Worm (Caenorhabditis elegans) whole organism, L1 larva: Measurements from ENCODE around the gene ttll-12.

ENCODE experiments used
- C04F5.9 ChIP-seq: sonication (generic microtip); optimal IDR thresholded peaks from 2 replicates; lab custom pipeline; 2016; ENCODE audit warnings: missing genetic modification characterization, missing compliant biosample characterization
- ama-1 ChIP-seq: fragments of 150-350 bp; optimal IDR thresholded peaks from 2 replicates; lab custom pipeline; 2014
- dpl-1 ChIP-seq, 3 experiments: fragments of 150-350 bp in 2 of 3; sonication (generic microtip) in 1 of 3; optimal IDR thresholded peaks; 2 replicates each; lab custom pipeline; 2014 to 2017; ENCODE audit warnings: missing biosample characterization in 3 of 3, missing genetic modification characterization in 3 of 3, missing genetic modification reagents in 3 of 3
- efl-1 ChIP-seq, 4 experiments: fragments of 150-350 bp; optimal IDR thresholded peaks in 3 of 4; peaks in 1 of 4; 1 replicate in 1 of 4; 2 replicates in 3 of 4; lab custom pipeline; 2014; ENCODE audit warnings: missing biosample characterization in 2 of 4, missing genetic modification characterization in 2 of 4, missing genetic modification reagents in 2 of 4
- egl-27 ChIP-seq, 2 experiments: fragments of 150-350 bp in 1 of 2; sonication (generic microtip); optimal IDR thresholded peaks; 3 replicates each; lab custom pipeline; 2017 to 2018; ENCODE audit warnings: missing biosample characterization in 2 of 2, missing genetic modification characterization in 2 of 2, missing genetic modification reagents in 2 of 2
- elt-2 ChIP-seq: sonication (generic microtip); optimal IDR thresholded peaks from 2 replicates; lab custom pipeline; 2016; ENCODE audit warnings: missing genetic modification characterization, mild to moderate bottlenecking, inconsistent platforms, missing compliant biosample characterization, missing genetic modification reagents
- grh-1 ChIP-seq: fragments of 200-800 bp; sonication (Bioruptor generic); IDR thresholded peaks from 2 replicates; pipeline ENCODE4 v1.3.6; 2022; ENCODE audit warnings: missing genetic modification reagents, missing genetic modification characterization, missing compliant biosample characterization
- hpl-2 ChIP-seq: fragments of 150-350 bp; optimal IDR thresholded peaks from 2 replicates; lab custom pipeline; 2014; ENCODE audit warnings: missing biosample characterization, missing genetic modification reagents, missing genetic modification characterization
- irx-1 ChIP-seq: sonication (generic microtip); optimal IDR thresholded peaks from 2 replicates; lab custom pipeline; 2016; ENCODE audit warnings: missing genetic modification characterization, missing compliant biosample characterization
- isw-1 ChIP-seq: fragments of 200-800 bp; sonication (Bioruptor generic); IDR thresholded peaks from 2 replicates; pipeline ENCODE4 v1.3.6; 2022; ENCODE audit warnings: missing genetic modification characterization, missing compliant biosample characterization
- lir-3 ChIP-seq: sonication (generic microtip); optimal IDR thresholded peaks from 2 replicates; lab custom pipeline; 2016; ENCODE audit warnings: mild to moderate bottlenecking, missing genetic modification characterization, moderate library complexity, missing compliant biosample characterization; ENCODE audit not compliant: poor library complexity
- mdl-1 ChIP-seq, 2 experiments: fragments of 150-350 bp; optimal IDR thresholded peaks; 2 replicates each; lab custom pipeline; 2014 to 2017; ENCODE audit warnings: missing biosample characterization in 2 of 2, missing genetic modification characterization in 2 of 2, inconsistent platforms in 1 of 2
- nhr-11 ChIP-seq: fragments of 150-350 bp; optimal IDR thresholded peaks from 2 replicates; lab custom pipeline; 2014; ENCODE audit warnings: missing biosample characterization, missing genetic modification characterization
- nhr-84 ChIP-seq: sonication (generic microtip); optimal IDR thresholded peaks from 2 replicates; lab custom pipeline; 2017; ENCODE audit warnings: missing biosample characterization, missing genetic modification characterization
- snu-23 ChIP-seq: sonication (generic microtip); optimal IDR thresholded peaks from 2 replicates; lab custom pipeline; 2016; ENCODE audit warnings: missing genetic modification characterization, missing compliant biosample characterization
- sptf-1 ChIP-seq: fragments of 150-350 bp; optimal IDR thresholded peaks from 2 replicates; lab custom pipeline; 2014; ENCODE audit warnings: missing biosample characterization, missing genetic modification characterization
- swsn-7 ChIP-seq: sonication (generic microtip); optimal IDR thresholded peaks from 2 replicates; lab custom pipeline; 2016; ENCODE audit warnings: missing genetic modification characterization, missing compliant biosample characterization
- tbx-2 ChIP-seq: sonication (generic microtip); optimal IDR thresholded peaks from 2 replicates; lab custom pipeline; 2016; ENCODE audit warnings: missing genetic modification characterization, missing compliant biosample characterization
- unc-30 ChIP-seq: sonication (generic microtip); optimal IDR thresholded peaks from 2 replicates; lab custom pipeline; 2017; ENCODE audit warnings: missing biosample characterization, missing genetic modification characterization
- unc-86 ChIP-seq: sonication (generic microtip); optimal IDR thresholded peaks from 2 replicates; lab custom pipeline; 2016; ENCODE audit warnings: missing genetic modification characterization, missing compliant biosample characterization

Gene ttll-12

DNA sequence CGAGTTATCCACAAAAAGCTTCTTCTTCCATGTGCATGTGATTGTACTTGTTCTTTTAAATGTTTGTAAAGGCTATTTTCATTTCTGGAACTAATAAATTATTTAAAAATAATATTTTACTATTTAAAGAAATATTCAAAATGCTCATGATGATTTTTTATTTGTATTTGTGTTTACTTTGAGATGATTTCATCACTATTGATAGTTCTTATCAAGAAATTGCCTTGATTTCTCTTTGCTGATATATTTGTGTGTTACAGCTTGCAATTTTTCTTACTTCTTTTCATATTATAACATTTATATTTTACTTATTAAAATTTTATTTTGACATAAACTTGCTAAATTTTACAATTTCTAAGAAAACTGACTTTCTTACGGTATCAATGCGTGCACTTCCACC is 39.4 kb downstream of the ttll-12 start:
- TF ChIP-seq lir-3 = no peak
- peak; percentile 20 for TF ChIP-seq elt-2 (tag; lab: Kevin White, UChicago)

- TF ChIP-seq isw-1 (GFP tag; lab: Robert Waterston, UW) (no peak), elt-2 (tag; lab: Kevin White, UChicago) (no peak), dpl-1 (GFP tag; optimal IDR thresholded peaks at IDR 0.05; lab: Kevin White, UChicago) (no peak), egl-27 (tag; optimal IDR thresholded peaks at IDR 0.05; lab: Kevin White, UChicago) (no peak), C04F5.9 (tag; lab: Kevin White, UChicago) (no peak), unc-30 (no peak), tbx-2 (tag; lab: Kevin White, UChicago) (no peak), nhr-11 (tag; lab: Kevin White, UChicago) (no peak), grh-1 (GFP tag; lab: Robert Waterston, UW) (no peak)
These were observed 41.0 kb downstream of the ttll-12 start, which contains the start of gene srh-48 for ce11 chrII:9379796-9380195. Gene srh-48, plus strand, starts transcription at chrII:9380096.

- TF ChIP-seq nhr-84 (tag; lab: Kevin White, UChicago) (no peak), hpl-2 (GFP tag; lab: Kevin White, UChicago) (no peak), unc-86 (no peak), irx-1 (tag; lab: Kevin White, UChicago) (no peak), mdl-1 (tag; optimal IDR thresholded peaks at IDR 0.05; lab: Kevin White, UChicago) (no peak), snu-23 (GFP tag; lab: Kevin White, UChicago) (no peak), sptf-1 (tag; lab: Kevin White, UChicago) (no peak), efl-1 (optimal IDR thresholded peaks at IDR 0.05; lab: Kevin White, UChicago) (no peak), efl-1 (GFP tag; optimal IDR thresholded peaks at IDR 0.05 in 1 of 2; lab: Kevin White, UChicago) (no peak), swsn-7 (no peak), ama-1 (lab: Kevin White, UChicago) (no peak)
These were observed 46.4 kb downstream of the ttll-12 start, which contains the start of gene C06C3.7 for ce11 chrII:9385241-9385640. Gene C06C3.7, plus strand, starts transcription at chrII:9385541.
